Worm (Caenorhabditis elegans) whole organism, L4 larva: ENCODE measurements around the gene flp-16.
A peak's percentile ranks its signal among the peaks of the same experiment; 100 is the strongest.

ENCODE experiments used
- F10B5.3 ChIP-seq: sonication (generic microtip); optimal IDR thresholded peaks from 2 replicates; lab custom pipeline; 2016; ENCODE audit warnings: mild to moderate bottlenecking, missing genetic modification characterization, missing compliant biosample characterization
- F26F4.8 ChIP-seq: fragments of 200-800 bp; sonication (Bioruptor generic); conservative IDR thresholded peaks from 2 replicates; pipeline ENCODE4 v1.3.6; 2022; ENCODE audit warnings: missing genetic modification characterization, missing compliant biosample characterization
- F37D6.2 ChIP-seq: sonication (generic microtip); optimal IDR thresholded peaks from 2 replicates; lab custom pipeline; 2016; ENCODE audit warnings: mild to moderate bottlenecking, missing genetic modification characterization, missing compliant biosample characterization
- F49E8.2 ChIP-seq: sonication (generic microtip); optimal IDR thresholded peaks from 2 replicates; lab custom pipeline; 2016; ENCODE audit warnings: missing compliant biosample characterization, mild to moderate bottlenecking, missing genetic modification characterization, borderline replicate concordance
- T20F7.1 ChIP-seq: fragments of 200-800 bp; sonication (Bioruptor generic); optimal IDR thresholded peaks from 2 replicates; lab custom pipeline; 2018; ENCODE audit warnings: mild to moderate bottlenecking, missing genetic modification characterization, missing compliant biosample characterization
- T26A8.4 ChIP-seq: fragments of 200-800 bp; sonication (Bioruptor generic); IDR thresholded peaks from 2 replicates; pipeline ENCODE4 v1.3.6; 2022; ENCODE audit warnings: missing genetic modification characterization, missing compliant biosample characterization
- Y5F2A.4 ChIP-seq: fragments of 200-800 bp; sonication (Bioruptor generic); optimal IDR thresholded peaks from 2 replicates; lab custom pipeline; 2018; ENCODE audit warnings: mild to moderate bottlenecking, missing genetic modification characterization, missing compliant biosample characterization
- ZK337.2 ChIP-seq: fragments of 200-800 bp; sonication (Bioruptor generic); IDR thresholded peaks from 2 replicates; pipeline ENCODE4 v1.3.6; 2022; ENCODE audit warnings: missing genetic modification reagents, missing genetic modification characterization, missing compliant biosample characterization
- aly-2 ChIP-seq: sonication (generic microtip); optimal IDR thresholded peaks from 2 replicates; lab custom pipeline; 2018; ENCODE audit warnings: missing biosample characterization, missing genetic modification characterization
- ama-1 ChIP-seq: fragments of 150-350 bp; optimal IDR thresholded peaks from 2 replicates; lab custom pipeline; 2014; ENCODE audit warnings: inconsistent platforms, mixed read lengths
- attf-4 ChIP-seq: sonication (generic microtip); optimal IDR thresholded peaks from 3 replicates; lab custom pipeline; 2017; ENCODE audit warnings: missing biosample characterization, missing genetic modification characterization
- ces-1 ChIP-seq: fragments of 150-350 bp; sonication (generic microtip); optimal IDR thresholded peaks from 4 replicates; lab custom pipeline; 2014; ENCODE audit warnings: missing biosample characterization, missing genetic modification reagents, missing genetic modification characterization
- daf-16 ChIP-seq, 3 experiments: sonication (generic microtip); optimal IDR thresholded peaks; 2 replicates each; lab custom pipeline; 2016 to 2017; ENCODE audit warnings: missing genetic modification characterization in 3 of 3, missing genetic modification reagents in 3 of 3, mild to moderate bottlenecking in 2 of 3, missing compliant biosample characterization in 2 of 3, missing biosample characterization in 1 of 3, moderate library complexity in 1 of 3
- daf-19 ChIP-seq: fragments of 200-800 bp; sonication (Bioruptor generic); conservative IDR thresholded peaks from 2 replicates; pipeline ENCODE4 v1.3.6; 2022; ENCODE audit warnings: missing genetic modification characterization, missing compliant biosample characterization
- dmd-6 ChIP-seq: fragments of 200-800 bp; sonication (Bioruptor generic); IDR thresholded peaks from 2 replicates; pipeline ENCODE4 v1.3.6; 2022; ENCODE audit warnings: missing genetic modification reagents, missing genetic modification characterization, missing compliant biosample characterization
- dve-1 ChIP-seq: sonication (generic microtip); optimal IDR thresholded peaks from 2 replicates; lab custom pipeline; 2017; ENCODE audit warnings: antibody characterized with exemption, mild to moderate bottlenecking, missing genetic modification characterization, missing compliant biosample characterization; ENCODE audit not compliant: insufficient read depth
- egl-27 ChIP-seq: sonication (generic microtip); optimal IDR thresholded peaks from 3 replicates; lab custom pipeline; 2017; ENCODE audit warnings: missing biosample characterization, missing genetic modification reagents, missing genetic modification characterization
- egl-43 ChIP-seq: fragments of 200-800 bp; sonication (Bioruptor generic); IDR thresholded peaks from 2 replicates; pipeline ENCODE4 v1.3.6; 2022; ENCODE audit warnings: missing genetic modification reagents, missing genetic modification characterization, missing compliant biosample characterization
- fos-1 ChIP-seq: fragments of 150-350 bp; optimal IDR thresholded peaks from 2 replicates; lab custom pipeline; 2014; ENCODE audit warnings: missing biosample characterization, missing genetic modification characterization
- gei-8 ChIP-seq: fragments of 200-800 bp; sonication (Bioruptor generic); optimal IDR thresholded peaks from 2 replicates; lab custom pipeline; 2018; ENCODE audit warnings: mild to moderate bottlenecking, missing genetic modification characterization, missing compliant biosample characterization
- hlh-11 ChIP-seq: fragments of 200-800 bp; sonication (Bioruptor generic); optimal IDR thresholded peaks from 2 replicates; lab custom pipeline; 2018; ENCODE audit warnings: mild to moderate bottlenecking, missing genetic modification characterization, missing compliant biosample characterization
- hlh-30 ChIP-seq: sonication (generic microtip); optimal IDR thresholded peaks from 2 replicates; lab custom pipeline; 2017; ENCODE audit warnings: antibody characterized with exemption, mild to moderate bottlenecking, missing genetic modification characterization, missing compliant biosample characterization; ENCODE audit not compliant: insufficient read depth
- hmg-1.1 ChIP-seq: fragments of 200-800 bp; sonication (Bioruptor generic); IDR thresholded peaks from 2 replicates; pipeline ENCODE4 v1.3.6; 2022; ENCODE audit warnings: missing genetic modification reagents, missing genetic modification characterization, missing compliant biosample characterization
- lin-1 ChIP-seq: fragments of 200-800 bp; sonication (Bioruptor generic); IDR thresholded peaks from 2 replicates; pipeline ENCODE4 v1.3.6; 2022; ENCODE audit warnings: missing genetic modification reagents, missing genetic modification characterization, missing compliant biosample characterization
- lin-29 ChIP-seq: fragments of 200-800 bp; sonication (Bioruptor generic); IDR thresholded peaks from 2 replicates; pipeline ENCODE4 v1.3.6; 2022; ENCODE audit warnings: missing genetic modification reagents, missing genetic modification characterization, missing compliant biosample characterization
- lsy-2 ChIP-seq, 2 experiments: fragments of 150-350 bp in 1 of 2; sonication (generic microtip) in 1 of 2; optimal IDR thresholded peaks; 2 replicates each; lab custom pipeline; 2014 to 2017; ENCODE audit warnings: missing biosample characterization in 2 of 2, missing genetic modification characterization in 2 of 2
- madf-5 ChIP-seq, 2 experiments: fragments of 200-800 bp; sonication (Bioruptor generic); IDR thresholded peaks; 2 replicates each; pipeline ENCODE4 v1.3.6; 2022; ENCODE audit warnings: missing compliant biosample characterization in 2 of 2, missing genetic modification characterization in 2 of 2
- mdl-1 ChIP-seq, 2 experiments: fragments of 150-350 bp in 1 of 2; sonication (generic microtip) in 1 of 2; optimal IDR thresholded peaks; 2 replicates each; lab custom pipeline; 2014 to 2017; ENCODE audit warnings: missing biosample characterization in 2 of 2, missing genetic modification characterization in 2 of 2
- mep-1 ChIP-seq: fragments of 150-350 bp; sonication (generic microtip); optimal IDR thresholded peaks from 3 replicates; lab custom pipeline; 2014; ENCODE audit warnings: missing biosample characterization, missing genetic modification characterization
- mxl-2 ChIP-seq: fragments of 200-800 bp; sonication (Bioruptor generic); conservative IDR thresholded peaks from 2 replicates; pipeline ENCODE4 v1.3.6; 2022; ENCODE audit warnings: missing genetic modification reagents, missing genetic modification characterization, missing compliant biosample characterization
- mxl-3 ChIP-seq: fragments of 200-800 bp; sonication (Bioruptor generic); optimal IDR thresholded peaks from 2 replicates; lab custom pipeline; 2018; ENCODE audit warnings: mild to moderate bottlenecking, missing genetic modification characterization, missing compliant biosample characterization
- nhr-10 ChIP-seq: fragments of 150-350 bp; optimal IDR thresholded peaks from 2 replicates; lab custom pipeline; 2014; ENCODE audit warnings: missing biosample characterization, missing genetic modification characterization
- nhr-25 ChIP-seq: sonication (generic microtip); optimal IDR thresholded peaks from 2 replicates; lab custom pipeline; 2017; ENCODE audit warnings: missing genetic modification characterization, mild to moderate bottlenecking, missing compliant biosample characterization, antibody characterized with exemption, moderate library complexity, borderline replicate concordance; ENCODE audit not compliant: insufficient read depth
- nhr-28 ChIP-seq: fragments of 150-350 bp; optimal IDR thresholded peaks from 2 replicates; lab custom pipeline; 2014; ENCODE audit warnings: missing biosample characterization, missing genetic modification characterization
- nhr-6 ChIP-seq: fragments of 150-350 bp; optimal IDR thresholded peaks from 2 replicates; lab custom pipeline; 2014; ENCODE audit warnings: missing biosample characterization, missing genetic modification characterization
- nhr-76 ChIP-seq: fragments of 150-350 bp; optimal IDR thresholded peaks from 2 replicates; lab custom pipeline; 2014; ENCODE audit warnings: missing biosample characterization, missing genetic modification characterization
- nhr-77 ChIP-seq: fragments of 150-350 bp; optimal IDR thresholded peaks from 2 replicates; lab custom pipeline; 2014; ENCODE audit warnings: missing biosample characterization, missing genetic modification characterization
- php-3 ChIP-seq: fragments of 200-800 bp; sonication (Bioruptor generic); IDR thresholded peaks from 2 replicates; pipeline ENCODE4 v1.3.6; 2022; ENCODE audit warnings: missing genetic modification reagents, missing genetic modification characterization, missing compliant biosample characterization
- pqm-1 ChIP-seq: sonication (generic microtip); optimal IDR thresholded peaks from 2 replicates; lab custom pipeline; 2017; ENCODE audit warnings: missing biosample characterization, missing genetic modification characterization
- set-16 ChIP-seq: fragments of 200-800 bp; sonication (Bioruptor generic); IDR thresholded peaks from 2 replicates; pipeline ENCODE4 v1.3.6; 2022; ENCODE audit warnings: missing genetic modification reagents, missing genetic modification characterization, missing compliant biosample characterization
- snpc-4 ChIP-seq: fragments of 150-350 bp; optimal IDR thresholded peaks from 2 replicates; lab custom pipeline; 2014; ENCODE audit warnings: missing biosample characterization, missing genetic modification characterization
- tag-97 ChIP-seq: fragments of 200-800 bp; sonication (Bioruptor generic); IDR thresholded peaks from 2 replicates; pipeline ENCODE4 v1.3.6; 2022; ENCODE audit warnings: missing genetic modification characterization, missing compliant biosample characterization
- unc-130 ChIP-seq: sonication (generic microtip); optimal IDR thresholded peaks from 2 replicates; lab custom pipeline; 2016; ENCODE audit warnings: missing genetic modification reagents, missing genetic modification characterization, missing compliant biosample characterization
- zfp-2 ChIP-seq: sonication (generic microtip); optimal IDR thresholded peaks from 2 replicates; lab custom pipeline; 2016; ENCODE audit warnings: mild to moderate bottlenecking, missing genetic modification characterization, missing compliant biosample characterization
- ztf-7 ChIP-seq: fragments of 150-350 bp; optimal IDR thresholded peaks from 2 replicates; lab custom pipeline; 2014; ENCODE audit warnings: missing biosample characterization, missing genetic modification characterization

Gene flp-16

DNA sequence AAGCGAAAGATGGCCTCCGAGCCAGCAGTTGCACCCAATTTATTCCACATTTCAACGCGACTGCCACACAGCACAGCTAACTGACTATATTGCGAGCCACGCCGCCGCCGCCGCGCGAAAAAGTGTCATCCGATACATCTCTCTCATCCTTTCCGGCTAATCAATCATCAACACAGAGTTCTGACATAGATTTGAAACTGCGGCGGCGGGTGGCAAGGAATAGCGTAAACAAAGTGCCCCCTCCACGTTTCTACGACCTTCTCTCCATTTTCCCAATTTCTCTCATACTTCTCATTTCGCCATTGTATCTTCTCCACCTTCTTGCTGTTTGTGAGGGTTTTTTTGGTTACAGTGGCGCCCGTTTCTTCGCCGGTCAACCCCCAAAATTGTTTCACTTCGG is 45.7 kb upstream of the flp-16 start (continued):
- peak; percentile 58 for TF ChIP-seq nhr-25
- TF ChIP-seq snpc-4, result no peak
- no peak for TF ChIP-seq T20F7.1 (GFP tag; lab: Kevin White, UChicago)
- TF ChIP-seq F10B5.3 (tag; lab: Kevin White, UChicago), result no peak
- TF ChIP-seq hmg-1.1, result no peak
- TF ChIP-seq egl-27 (tag; lab: Kevin White, UChicago), result no peak
- TF ChIP-seq unc-130, result no peak
- no peak for TF ChIP-seq dve-1
- no peak for TF ChIP-seq daf-19
- TF ChIP-seq attf-4 (tag; lab: Kevin White, UChicago), result no peak
- TF ChIP-seq pqm-1 (tag; lab: Kevin White, UChicago), result no peak
- no peak for TF ChIP-seq php-3
- TF ChIP-seq lin-29 (GFP tag; lab: Robert Waterston, UW), result no peak
- TF ChIP-seq Y5F2A.4, result no peak
- TF ChIP-seq ZK337.2 (GFP tag; lab: Robert Waterston, UW), result no peak

DNA sequence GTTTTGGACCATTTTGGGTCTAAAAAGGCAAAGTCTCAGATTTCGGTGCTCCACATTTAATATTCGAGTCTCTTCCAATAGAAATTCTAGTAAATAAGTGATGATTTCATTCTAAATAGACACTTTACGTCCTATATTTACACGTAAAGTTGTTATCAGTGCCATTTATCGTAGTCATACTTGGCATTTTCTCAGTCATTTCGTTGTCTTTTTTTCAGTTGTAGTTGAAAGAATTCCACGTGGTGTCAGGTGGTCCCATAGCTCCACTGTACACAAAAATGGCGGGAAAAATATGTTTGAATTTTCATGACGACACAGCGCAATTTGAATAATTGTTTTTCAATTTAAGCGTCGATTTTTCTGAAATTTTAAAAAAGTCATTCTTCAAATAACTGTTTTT is 44.7 kb upstream of the flp-16 start:
- TF ChIP-seq zfp-2 (tag; lab: Kevin White, UChicago), result no peak
- TF ChIP-seq nhr-28 (tag; lab: Kevin White, UChicago), result peak; percentile 84
- TF ChIP-seq pqm-1 (tag; lab: Kevin White, UChicago), result peak; percentile 20
- peak; percentile 52 for TF ChIP-seq dmd-6
- TF ChIP-seq hlh-11 (tag; lab: Kevin White, UChicago), result peak; percentile 43
- peak in 1 of 2 experiments; percentile 18 for TF ChIP-seq lsy-2 (tag; optimal IDR thresholded peaks at IDR 0.05; lab: Kevin White, UChicago)
- no peak for TF ChIP-seq nhr-76 (tag; lab: Kevin White, UChicago)
- no peak for TF ChIP-seq attf-4 (tag; lab: Kevin White, UChicago)
- TF ChIP-seq fos-1, result no peak
- TF ChIP-seq daf-16 (GFP tag; optimal IDR thresholded peaks at IDR 0.05; lab: Kevin White, UChicago), result no peak
- TF ChIP-seq daf-16 (tag; optimal IDR thresholded peaks at IDR 0.05; lab: Kevin White, UChicago), result peak; percentile 77
- peak; percentile 2 for TF ChIP-seq mep-1 (tag; lab: Kevin White, UChicago)
- TF ChIP-seq nhr-6 (tag; lab: Kevin White, UChicago), result no peak
- TF ChIP-seq hlh-30 (tag; lab: Kevin White, UChicago), result peak; percentile 39
- TF ChIP-seq dve-1, result peak; percentile 27
- peak; percentile 45 for TF ChIP-seq T20F7.1 (GFP tag; lab: Kevin White, UChicago)
- TF ChIP-seq set-16 (GFP tag; lab: Robert Waterston, UW), result no peak
- TF ChIP-seq, all 104 proteins: peak for 10

DNA sequence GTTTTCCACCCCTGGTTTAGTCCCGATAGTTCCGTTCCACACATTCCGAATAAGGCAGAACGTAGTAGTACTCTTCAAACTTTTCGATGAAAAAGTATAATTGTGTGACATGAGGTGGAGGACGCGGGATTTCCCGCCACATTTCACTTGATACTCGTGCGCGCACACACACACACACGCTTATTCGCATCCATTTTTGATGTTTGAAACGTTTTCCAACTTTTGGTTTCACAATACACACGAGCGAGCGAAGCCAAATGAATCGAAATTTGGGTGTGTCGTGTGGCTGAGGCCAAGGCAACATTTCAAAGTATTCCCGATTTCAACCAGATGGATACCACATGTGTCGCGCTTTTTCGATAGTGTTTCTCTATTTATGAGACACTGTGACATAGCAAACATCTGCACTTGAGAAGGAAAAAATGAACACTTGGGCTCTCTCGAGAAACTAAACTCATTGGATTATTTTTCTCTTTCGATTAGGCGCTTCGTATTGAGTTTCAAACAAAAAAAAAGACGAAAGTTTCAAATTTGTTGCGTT is 41.5 kb upstream of the flp-16 start:
- TF ChIP-seq F49E8.2 (tag; lab: Kevin White, UChicago), result no peak
- TF ChIP-seq nhr-10, result no peak
- TF ChIP-seq mxl-3 (GFP tag; lab: Kevin White, UChicago), result peak; percentile 46
- TF ChIP-seq T26A8.4, result 0 out of 2 replicates have a peak, but pooled peaks have one; percentile 15
- TF ChIP-seq hlh-30 (tag; lab: Kevin White, UChicago), result peak; percentile 43
- TF ChIP-seq ces-1 (GFP tag; lab: Kevin White, UChicago), result no peak
- peak in 1 of 2 experiments; percentile 35 for TF ChIP-seq mdl-1 (tag; optimal IDR thresholded peaks at IDR 0.05; lab: Kevin White, UChicago)
- TF ChIP-seq gei-8 (GFP tag; lab: Kevin White, UChicago), result no peak
- TF ChIP-seq nhr-77 (tag; lab: Kevin White, UChicago), result no peak
- TF ChIP-seq hmg-1.1, result 0 out of 2 replicates have a peak, but pooled peaks have one; percentile 34
- TF ChIP-seq, all 104 proteins: peak for 5

DNA sequence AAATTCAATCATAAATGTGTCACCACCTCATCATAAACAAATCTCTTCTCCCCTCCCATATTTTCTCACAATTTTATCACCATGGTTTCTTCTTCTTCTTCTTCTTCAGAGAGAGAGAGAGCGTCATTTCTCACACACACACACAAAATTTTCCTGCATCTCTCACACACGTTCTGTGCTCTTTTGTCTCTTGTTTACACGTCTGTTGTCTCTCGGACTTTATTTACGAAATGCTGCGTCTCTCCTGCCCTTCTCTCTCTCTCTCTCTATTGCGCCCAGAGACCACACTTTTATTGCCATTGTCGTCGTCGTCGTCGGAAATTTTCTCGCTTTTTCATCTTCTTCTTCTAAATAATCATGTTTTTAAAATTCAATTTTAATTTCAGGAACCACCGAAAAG is 39.9 kb upstream of the flp-16 start, which contains the start of gene lec-1:
lec-1 (plus strand) TSS at position 387 of the 400 bp plus-strand sequence.
- TF ChIP-seq F37D6.2 (no peak), mxl-3 (GFP tag; lab: Kevin White, UChicago) (peak; percentile 51), aly-2 (tag; lab: Kevin White, UChicago) (no peak), hmg-1.1 (peak; percentile 67), ztf-7 (tag; lab: Kevin White, UChicago) (no peak), fos-1 (no peak), ama-1 (lab: Kevin White, UChicago) (peak; percentile 74), daf-16 (GFP tag; optimal IDR thresholded peaks at IDR 0.05; lab: Kevin White, UChicago) (peak in 1 of 2 experiments; percentile 51), daf-16 (tag; optimal IDR thresholded peaks at IDR 0.05; lab: Kevin White, UChicago) (peak; percentile 97), madf-5 (GFP tag; IDR thresholded peaks at IDR 0.05; lab: Robert Waterston, UW) (no peak), egl-43 (GFP tag; lab: Robert Waterston, UW) (no peak), F26F4.8 (no peak), set-16 (GFP tag; lab: Robert Waterston, UW) (0 out of 2 replicates have a peak, but pooled peaks have one; percentile 11), unc-130 (no peak), tag-97 (no peak), mxl-2 (no peak), lin-1 (GFP tag; lab: Robert Waterston, UW) (no peak)
